Fruit fly (Drosophila melanogaster): ENCODE results near the gene NdufA3.

DNA sequence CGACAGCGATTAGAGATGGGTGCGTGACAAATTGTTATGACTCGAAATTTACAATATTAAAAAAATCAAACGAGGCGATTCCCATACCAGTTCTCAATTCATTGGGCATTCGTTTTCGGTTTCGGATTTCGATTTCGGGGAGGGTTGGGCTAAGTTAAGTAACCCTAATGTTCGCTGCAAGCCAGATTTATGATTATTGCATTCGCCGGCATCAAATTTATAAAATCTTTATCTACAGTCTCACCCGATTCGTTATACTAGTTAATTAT is 31.9 kb downstream of the NdufA3 start:
- no peak for TF ChIP-seq fkh (GFP tag; optimal IDR thresholded peaks at IDR 0.05)
- no peak for TF ChIP-seq Hr4 (GFP tag; optimal IDR thresholded peaks at IDR 0.05)
- no peak for TF ChIP-seq Eip93F (GFP tag; optimal IDR thresholded peaks at IDR 0.05)
- no peak for TF ChIP-seq CG3919 (GFP tag; optimal IDR thresholded peaks at IDR 0.05)
- TF ChIP-seq Hr39 (GFP tag; optimal IDR thresholded peaks at IDR 0.05): no peak
- no peak for TF ChIP-seq CG34406 (GFP tag; optimal IDR thresholded peaks at IDR 0.05)
- no peak for TF ChIP-seq CG7368 (GFP tag; optimal IDR thresholded peaks at IDR 0.05)
